Worm (Caenorhabditis elegans): ENCODE data around the gene spp-18.
A peak's percentile ranks its signal among the peaks of the same experiment; 100 is the strongest.

spp-18 gene

ce11 chrIV:9613072-9613590, 19.6 kb downstream of the spp-18 start:
- no peak for TF ChIP-seq ztf-11 (tag; optimal IDR thresholded peaks at IDR 0.05)
- no peak for TF ChIP-seq sem-2 (GFP tag; optimal IDR thresholded peaks at IDR 0.05)
- TF ChIP-seq mls-2 (tag; optimal IDR thresholded peaks at IDR 0.05) = no peak
- TF ChIP-seq mep-1 (tag; optimal IDR thresholded peaks at IDR 0.05) = no peak
- TF ChIP-seq elt-1 (tag; optimal IDR thresholded peaks at IDR 0.05; ENCODE audit: borderline replicate concordance, insufficient read depth) = peak; percentile 98

ce11 chrIV:9614060-9614459, 20.5 kb downstream of the spp-18 start:
- TF ChIP-seq nhr-237 (tag; optimal IDR thresholded peaks at IDR 0.05) (no peak), tbx-8 (GFP tag; optimal IDR thresholded peaks at IDR 0.05) (no peak), elt-1 (tag; optimal IDR thresholded peaks at IDR 0.05; ENCODE audit: borderline replicate concordance, insufficient read depth) (peak; percentile 100)

- no peak for TF ChIP-seq snpc-4 (tag; optimal IDR thresholded peaks at IDR 0.05)
- no peak for TF ChIP-seq nhr-237 (tag; optimal IDR thresholded peaks at IDR 0.05)
- TF ChIP-seq sem-2 (GFP tag; optimal IDR thresholded peaks at IDR 0.05) = no peak
- TF ChIP-seq ztf-11 (tag; optimal IDR thresholded peaks at IDR 0.05) = no peak
- TF ChIP-seq ceh-43 (GFP tag; optimal IDR thresholded peaks at IDR 0.05) = no peak
- TF ChIP-seq mls-2 (tag; optimal IDR thresholded peaks at IDR 0.05) = no peak
- no peak for TF ChIP-seq zip-8 (tag; optimal IDR thresholded peaks at IDR 0.05)
- no peak for TF ChIP-seq pha-4 (tag; optimal IDR thresholded peaks at IDR 0.05)
- TF ChIP-seq ceh-39 (tag; optimal IDR thresholded peaks at IDR 0.05) = no peak
- TF ChIP-seq nhr-76 (tag; optimal IDR thresholded peaks at IDR 0.05) = no peak
- no peak for TF ChIP-seq cnd-1 (tag; optimal IDR thresholded peaks at IDR 0.05)
- no peak for TF ChIP-seq lin-32 (GFP tag; optimal IDR thresholded peaks at IDR 0.05)
- no peak for TF ChIP-seq hlh-1 (tag; optimal IDR thresholded peaks at IDR 0.05)
- TF ChIP-seq unc-120 (tag; optimal IDR thresholded peaks at IDR 0.05; ENCODE audit: poor library complexity, severe bottlenecking) = no peak
- no peak for TF ChIP-seq nhr-2 (tag; optimal IDR thresholded peaks at IDR 0.05)
Measured at ce11 chrIV:9614695-9615094, 21.2 kb downstream of the spp-18 start, which contains the start of gene elt-1. Gene elt-1 (plus strand): TSS chrIV:9614995.

- TF ChIP-seq pha-4 (tag; optimal IDR thresholded peaks at IDR 0.05) (no peak), unc-120 (tag; optimal IDR thresholded peaks at IDR 0.05; ENCODE audit: poor library complexity, severe bottlenecking) (no peak), nhr-2 (tag; optimal IDR thresholded peaks at IDR 0.05) (no peak), ceh-43 (GFP tag; optimal IDR thresholded peaks at IDR 0.05) (no peak), elt-1 (tag; optimal IDR thresholded peaks at IDR 0.05; ENCODE audit: borderline replicate concordance, insufficient read depth) (peak; percentile 100), zip-8 (tag; optimal IDR thresholded peaks at IDR 0.05) (no peak), ztf-11 (tag; optimal IDR thresholded peaks at IDR 0.05) (no peak), unc-39 (tag; optimal IDR thresholded peaks at IDR 0.05) (no peak), flh-1 (GFP tag; optimal IDR thresholded peaks at IDR 0.05) (no peak), ceh-83 (GFP tag; optimal IDR thresholded peaks at IDR 0.05) (no peak), nhr-237 (tag; optimal IDR thresholded peaks at IDR 0.05) (no peak), ham-2 (GFP tag; optimal IDR thresholded peaks at IDR 0.05) (peak; percentile 56), nhr-28 (tag; optimal IDR thresholded peaks at IDR 0.05) (no peak), cnd-1 (tag; optimal IDR thresholded peaks at IDR 0.05) (no peak)
Measured at ce11 chrIV:9615511-9615910, 22.0 kb downstream of the spp-18 start.

- TF ChIP-seq mls-2 (tag; optimal IDR thresholded peaks at IDR 0.05) (no peak), elt-1 (tag; optimal IDR thresholded peaks at IDR 0.05; ENCODE audit: borderline replicate concordance, insufficient read depth) (peak; percentile 98), unc-62 (GFP tag; optimal IDR thresholded peaks at IDR 0.05) (peak; percentile 52), nhr-2 (tag; optimal IDR thresholded peaks at IDR 0.05) (peak; percentile 18), nhr-76 (tag; optimal IDR thresholded peaks at IDR 0.05) (no peak), blmp-1 (tag; optimal IDR thresholded peaks at IDR 0.05) (no peak)
Measured at ce11 chrIV:9617358-9617757, 23.8 kb downstream of the spp-18 start.

ce11 chrIV:9618015-9618414, 24.5 kb downstream of the spp-18 start:
- TF ChIP-seq tbx-8 (GFP tag; optimal IDR thresholded peaks at IDR 0.05) (no peak), elt-1 (tag; optimal IDR thresholded peaks at IDR 0.05; ENCODE audit: borderline replicate concordance, insufficient read depth) (peak; percentile 89), nhr-76 (tag; optimal IDR thresholded peaks at IDR 0.05) (no peak), nhr-237 (tag; optimal IDR thresholded peaks at IDR 0.05) (no peak), mep-1 (tag; optimal IDR thresholded peaks at IDR 0.05) (no peak)

- TF ChIP-seq unc-62 (GFP tag; optimal IDR thresholded peaks at IDR 0.05) (peak; percentile 9), elt-1 (tag; optimal IDR thresholded peaks at IDR 0.05; ENCODE audit: borderline replicate concordance, insufficient read depth) (peak; percentile 99), nhr-237 (tag; optimal IDR thresholded peaks at IDR 0.05) (no peak), ceh-43 (GFP tag; optimal IDR thresholded peaks at IDR 0.05) (peak; percentile 30), nhr-2 (tag; optimal IDR thresholded peaks at IDR 0.05) (peak; percentile 27), flh-1 (GFP tag; optimal IDR thresholded peaks at IDR 0.05) (no peak)
Measured at ce11 chrIV:9618836-9619235, 25.3 kb downstream of the spp-18 start.
